Fruit fly (Drosophila melanogaster) whole organism, pupa: Measurements from ENCODE around the gene rtp.

Experiments
- CG10348 ChIP-seq: fragments of 200-800 bp; sonication (Bioruptor generic); IDR thresholded peaks from 2 replicates; pipeline ENCODE4 v1.3.6; 2022; ENCODE audit warnings: missing biosample characterization, missing genetic modification characterization
- CG12605 ChIP-seq: fragments of 200-800 bp; sonication (Bioruptor generic); IDR thresholded peaks from 2 replicates; pipeline ENCODE4 v1.3.6; 2022; ENCODE audit warnings: missing biosample characterization, missing genetic modification characterization
- CG13204 ChIP-seq: fragments of 200-800 bp; sonication (Bioruptor generic); optimal IDR thresholded peaks from 2 replicates; lab custom pipeline; 2018; ENCODE audit warnings: missing biosample characterization, mild to moderate bottlenecking, missing genetic modification characterization, moderate library complexity
- CG14655 ChIP-seq: fragments of 200-800 bp; sonication (Bioruptor generic); optimal IDR thresholded peaks from 3 replicates; lab custom pipeline; 2017; ENCODE audit warnings: mild to moderate bottlenecking, missing biosample characterization, missing genetic modification reagents, missing genetic modification characterization
- CG15710 ChIP-seq: fragments of 200-800 bp; sonication (Bioruptor generic); optimal IDR thresholded peaks from 2 replicates; lab custom pipeline; 2018; ENCODE audit warnings: missing biosample characterization, mild to moderate bottlenecking, missing genetic modification characterization, moderate library complexity
- CG17806 ChIP-seq: fragments of 200-800 bp; sonication (Bioruptor generic); optimal IDR thresholded peaks from 2 replicates; lab custom pipeline; 2018; ENCODE audit warnings: missing biosample characterization, mild to moderate bottlenecking, missing genetic modification characterization, moderate library complexity
- CG32121 ChIP-seq: fragments of 200-800 bp; sonication (Bioruptor generic); IDR thresholded peaks from 2 replicates; pipeline ENCODE4 v1.3.6; 2022; ENCODE audit warnings: missing biosample characterization, missing genetic modification characterization
- CG34367 ChIP-seq: fragments of 200-800 bp; sonication (Bioruptor generic); optimal IDR thresholded peaks from 2 replicates; lab custom pipeline; 2018; ENCODE audit warnings: missing biosample characterization, mild to moderate bottlenecking, missing genetic modification characterization
- CG4496 ChIP-seq: fragments of 200-800 bp; sonication (Bioruptor generic); IDR thresholded peaks from 3 replicates; pipeline ENCODE4 v1.3.6; 2022; ENCODE audit warnings: missing biosample characterization, missing genetic modification characterization
- CG8159 ChIP-seq: fragments of 200-800 bp; sonication (Bioruptor generic); optimal IDR thresholded peaks from 3 replicates; lab custom pipeline; 2018; ENCODE audit warnings: missing biosample characterization, mild to moderate bottlenecking, missing genetic modification characterization, moderate library complexity
- CG8301 ChIP-seq: fragments of 200-800 bp; sonication (Bioruptor generic); optimal IDR thresholded peaks from 2 replicates; lab custom pipeline; 2018; ENCODE audit warnings: missing biosample characterization, mild to moderate bottlenecking, missing genetic modification characterization
- CG9948 ChIP-seq: fragments of 200-800 bp; sonication (Bioruptor generic); optimal IDR thresholded peaks from 2 replicates; lab custom pipeline; 2018; ENCODE audit warnings: missing biosample characterization, mild to moderate bottlenecking, missing genetic modification characterization, moderate library complexity
- D1 ChIP-seq: fragments of 200-800 bp; sonication (Bioruptor generic); optimal IDR thresholded peaks from 2 replicates; lab custom pipeline; 2018; ENCODE audit warnings: missing biosample characterization, mild to moderate bottlenecking, missing genetic modification characterization, moderate library complexity
- EcR ChIP-seq: fragments of 200-800 bp; sonication (Bioruptor generic); optimal IDR thresholded peaks from 3 replicates; lab custom pipeline; 2019; ENCODE audit warnings: missing biosample characterization, missing genetic modification characterization, mild to moderate bottlenecking, moderate library complexity, missing genetic modification reagents
- Ets98B ChIP-seq: fragments of 200-800 bp; sonication (Bioruptor generic); IDR thresholded peaks from 2 replicates; pipeline ENCODE4 v1.3.6; 2022; ENCODE audit warnings: missing biosample characterization, missing genetic modification characterization
- Pif1A ChIP-seq: fragments of 200-800 bp; sonication (Bioruptor generic); optimal IDR thresholded peaks from 3 replicates; lab custom pipeline; 2016; ENCODE audit warnings: missing biosample characterization, missing genetic modification characterization
- Pif1B ChIP-seq: fragments of 200-800 bp; sonication (Bioruptor generic); optimal IDR thresholded peaks from 3 replicates; lab custom pipeline; 2016; ENCODE audit warnings: missing biosample characterization, missing genetic modification characterization
- Snoo ChIP-seq: fragments of 200-800 bp; sonication (Bioruptor generic); optimal IDR thresholded peaks from 3 replicates; lab custom pipeline; 2017; ENCODE audit warnings: missing biosample characterization, mild to moderate bottlenecking, missing genetic modification characterization, inconsistent platforms
- fd96Ca ChIP-seq: fragments of 200-800 bp; sonication (Bioruptor generic); IDR thresholded peaks from 3 replicates; pipeline ENCODE4 v1.3.6; 2022; ENCODE audit warnings: missing biosample characterization, missing genetic modification characterization
- gl ChIP-seq: fragments of 200-800 bp; sonication (Bioruptor generic); optimal IDR thresholded peaks from 2 replicates; lab custom pipeline; 2018; ENCODE audit warnings: missing biosample characterization, mild to moderate bottlenecking, missing genetic modification characterization
- rn ChIP-seq: fragments of 200-800 bp; sonication (Bioruptor generic); IDR thresholded peaks from 2 replicates; pipeline ENCODE4 v1.3.6; 2022; ENCODE audit warnings: missing biosample characterization, missing genetic modification characterization

rtp gene

dm6 chr3R:5211901-5212758, 25.0 kb downstream of the rtp start:
- TF ChIP-seq CG14655 (GFP tag; lab: Kevin White, UChicago) (peak; percentile 63), Pif1B (GFP tag; lab: Kevin White, UChicago) (peak; percentile 21), fd96Ca (GFP tag; lab: Robert Waterston, UW) (peak; percentile 55; the same call in 2 of the 3 replicates), D1 (tag; lab: Kevin White, UChicago) (no peak), CG4496 (GFP tag; lab: Robert Waterston, UW) (peak; percentile 48; the same call in 1 of the 3 replicates), Snoo (tag; lab: Kevin White, UChicago) (no peak), CG8301 (tag; lab: Kevin White, UChicago) (peak; percentile 53), Pif1A (GFP tag; lab: Kevin White, UChicago) (peak; percentile 65), gl (peak; percentile 45), CG34367 (tag; lab: Kevin White, UChicago) (peak; percentile 46), CG13204 (GFP tag; lab: Kevin White, UChicago) (peak; percentile 19), CG9948 (tag; lab: Kevin White, UChicago) (peak; percentile 73), CG10348 (GFP tag; lab: Robert Waterston, UW) (no peak), CG8159 (tag; lab: Kevin White, UChicago) (peak; percentile 70), EcR (GFP tag; lab: Kevin White, UChicago) (no peak), CG17806 (tag; lab: Kevin White, UChicago) (peak; percentile 72), rn (GFP tag; lab: Robert Waterston, UW) (no peak), CG32121 (GFP tag; lab: Robert Waterston, UW) (no peak), Ets98B (GFP tag; lab: Robert Waterston, UW) (no peak), CG15710 (tag; lab: Kevin White, UChicago) (peak; percentile 52), CG12605 (no peak)
- TF ChIP-seq, all 21 proteins: peak for 13

- TF ChIP-seq Pif1A (GFP tag; lab: Kevin White, UChicago) (no peak), Pif1B (GFP tag; lab: Kevin White, UChicago) (no peak), CG10348 (GFP tag; lab: Robert Waterston, UW) (no peak), Snoo (tag; lab: Kevin White, UChicago) (no peak), fd96Ca (GFP tag; lab: Robert Waterston, UW) (no peak), CG34367 (tag; lab: Kevin White, UChicago) (no peak), EcR (GFP tag; lab: Kevin White, UChicago) (no peak), CG15710 (tag; lab: Kevin White, UChicago) (no peak), CG12605 (no peak), CG17806 (tag; lab: Kevin White, UChicago) (no peak), CG9948 (tag; lab: Kevin White, UChicago) (no peak)
- TF ChIP-seq, all 21 proteins: peak for 0
These were observed 25.7 kb downstream of the rtp start for dm6 chr3R:5211401-5211800.

- peak; percentile 94 for TF ChIP-seq fd96Ca (GFP tag; lab: Robert Waterston, UW)
- TF ChIP-seq CG8159 (tag; lab: Kevin White, UChicago), result peak; percentile 87
- peak; percentile 93 for TF ChIP-seq CG32121 (GFP tag; lab: Robert Waterston, UW)
- peak; percentile 81 for TF ChIP-seq gl
- peak; percentile 87 for TF ChIP-seq CG17806 (tag; lab: Kevin White, UChicago)
- peak; percentile 91 for TF ChIP-seq CG12605
- peak; percentile 77 for TF ChIP-seq CG10348 (GFP tag; lab: Robert Waterston, UW)
- TF ChIP-seq EcR (GFP tag; lab: Kevin White, UChicago), result peak; percentile 43
- peak; percentile 80; the same call in 1 of the 2 replicates for TF ChIP-seq rn (GFP tag; lab: Robert Waterston, UW)
- peak; percentile 79 for TF ChIP-seq CG9948 (tag; lab: Kevin White, UChicago)
- TF ChIP-seq CG34367 (tag; lab: Kevin White, UChicago), result peak; percentile 86
- TF ChIP-seq CG14655 (GFP tag; lab: Kevin White, UChicago), result peak; percentile 89
- TF ChIP-seq Snoo (tag; lab: Kevin White, UChicago), result peak; percentile 76
- TF ChIP-seq Ets98B (GFP tag; lab: Robert Waterston, UW), result peak; percentile 95
- peak; percentile 96 for TF ChIP-seq CG4496 (GFP tag; lab: Robert Waterston, UW)
- TF ChIP-seq CG15710 (tag; lab: Kevin White, UChicago), result peak; percentile 90
- TF ChIP-seq CG13204 (GFP tag; lab: Kevin White, UChicago), result peak; percentile 74
- TF ChIP-seq CG8301 (tag; lab: Kevin White, UChicago), result peak; percentile 92
- TF ChIP-seq D1 (tag; lab: Kevin White, UChicago), result peak; percentile 29
- peak; percentile 93 for TF ChIP-seq Pif1A (GFP tag; lab: Kevin White, UChicago)
- TF ChIP-seq Pif1B (GFP tag; lab: Kevin White, UChicago), result peak; percentile 87
These were observed 27.6 kb downstream of the rtp start for dm6 chr3R:5209481-5209880.

- no peak for TF ChIP-seq Ets98B (GFP tag; lab: Robert Waterston, UW)
- no peak for TF ChIP-seq CG8301 (tag; lab: Kevin White, UChicago)
- TF ChIP-seq CG15710 (tag; lab: Kevin White, UChicago), result no peak
- no peak for TF ChIP-seq Pif1A (GFP tag; lab: Kevin White, UChicago)
- TF ChIP-seq CG13204 (GFP tag; lab: Kevin White, UChicago), result no peak
- no peak for TF ChIP-seq Snoo (tag; lab: Kevin White, UChicago)
These were observed 29.1 kb downstream of the rtp start for dm6 chr3R:5208115-5208365.
